Fruit fly (Drosophila melanogaster): ENCODE results near the gene squ.

squ gene

DNA sequence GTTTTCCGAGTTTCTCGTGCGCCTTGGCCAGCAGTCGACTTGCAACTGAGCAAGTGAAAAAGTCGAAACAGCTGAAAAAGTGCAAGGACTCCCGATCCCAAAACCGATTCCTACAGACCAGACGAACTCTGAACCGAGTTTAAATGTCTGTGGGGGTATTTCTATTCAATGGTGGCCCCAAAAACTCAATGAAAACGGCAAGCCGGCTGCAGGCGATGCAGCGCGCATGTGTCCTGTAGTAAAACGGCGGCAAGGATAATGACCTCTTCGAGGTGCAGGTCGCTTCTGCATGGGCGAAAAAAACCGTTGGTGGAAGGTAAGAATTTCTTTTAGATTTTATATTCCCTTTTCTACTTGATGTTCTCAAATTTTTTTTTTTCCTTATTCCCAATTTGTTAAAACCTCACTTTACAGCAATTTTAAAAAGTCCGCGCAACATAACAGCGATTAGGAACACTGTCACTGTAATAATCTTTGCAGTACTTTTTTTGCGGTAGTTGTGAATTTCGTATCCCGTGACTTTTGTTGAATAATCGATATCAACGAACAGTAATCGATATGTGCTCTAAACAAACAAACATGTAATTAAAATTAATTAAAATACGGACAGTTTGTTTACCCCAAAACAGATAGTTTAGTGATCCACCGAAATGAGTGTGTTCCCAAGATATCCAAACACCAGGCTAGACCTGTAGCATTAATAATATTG is 3.0 kb upstream of the squ start, which contains the start of the genes Trpgamma and her:
Gene Trpgamma (minus strand): TSS at position 51 of the 709 bp plus-strand sequence.
Gene her (plus strand): TSS at position 535 of the 709 bp plus-strand sequence.
- TF ChIP-seq psq (optimal IDR thresholded peaks at IDR 0.05) = no peak
- TF ChIP-seq pan (optimal IDR thresholded peaks at IDR 0.05) = no peak
- TF ChIP-seq CG8478 (optimal IDR thresholded peaks at IDR 0.05) = no peak

DNA sequence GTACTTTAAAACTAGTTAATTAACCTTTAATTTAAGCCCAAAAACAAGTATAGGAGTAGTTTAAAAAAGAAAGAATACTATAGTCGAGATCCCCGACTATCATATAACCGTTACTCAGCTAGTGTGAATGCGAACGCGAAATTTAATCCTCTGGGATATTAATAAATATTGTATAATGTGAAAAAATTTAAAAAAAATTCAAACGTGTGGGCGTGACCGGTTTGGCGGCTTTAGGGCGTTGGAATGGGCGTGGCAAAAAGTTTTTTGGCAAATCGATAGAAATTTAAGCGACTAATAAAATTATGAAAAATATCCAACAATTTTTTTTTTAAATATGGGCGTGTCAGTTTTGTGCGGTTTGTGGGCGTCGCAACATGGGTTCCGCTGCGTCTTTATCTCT is 781 bp upstream of the squ start:
- TF ChIP-seq CG8478 (optimal IDR thresholded peaks at IDR 0.05) = no peak
- TF ChIP-seq Dll (optimal IDR thresholded peaks at IDR 0.05) = no peak
- no peak for TF ChIP-seq EcR (GFP tag; optimal IDR thresholded peaks at IDR 0.05)
- TF ChIP-seq psq (optimal IDR thresholded peaks at IDR 0.05) = no peak
- TF ChIP-seq usp (GFP tag; optimal IDR thresholded peaks at IDR 0.05) = no peak
- no peak for TF ChIP-seq pan (optimal IDR thresholded peaks at IDR 0.05)

DNA sequence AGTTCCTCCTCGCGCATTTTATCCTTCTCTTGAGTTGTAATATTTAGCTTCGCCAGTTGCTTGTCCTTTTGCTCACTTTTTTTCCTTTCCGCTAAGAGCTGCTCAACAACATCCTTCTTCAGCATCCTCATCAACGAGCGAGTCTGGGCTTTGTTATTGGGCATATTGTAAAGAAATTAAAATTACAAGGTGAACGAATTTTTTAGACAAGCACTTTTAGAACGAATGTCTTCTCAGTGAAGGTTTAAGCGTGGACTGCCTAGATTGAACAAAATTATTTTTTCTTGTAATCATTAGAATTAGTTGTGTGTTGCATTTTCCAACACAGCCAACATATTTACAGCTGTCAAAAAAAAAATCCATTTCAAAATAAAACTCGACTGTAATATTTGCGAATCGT is 2.3 kb downstream of the squ start, which contains the start of gene CG33552:
Gene CG33552 (plus strand): TSS at position 301 of the 400 bp plus-strand sequence.
- TF ChIP-seq pan (optimal IDR thresholded peaks at IDR 0.05) (no peak), Dll (optimal IDR thresholded peaks at IDR 0.05) (no peak), EcR (GFP tag; optimal IDR thresholded peaks at IDR 0.05) (no peak), CG8478 (optimal IDR thresholded peaks at IDR 0.05) (no peak), psq (optimal IDR thresholded peaks at IDR 0.05) (no peak), usp (GFP tag; optimal IDR thresholded peaks at IDR 0.05) (no peak)

dm6 chr2L:16683958-16684877 is 4.4 kb downstream of the squ start, which contains the start of gene CG31807:
CG31807 (minus strand) TSS chr2L:16684008.
- no peak for TF ChIP-seq Dll (optimal IDR thresholded peaks at IDR 0.05)
- TF ChIP-seq pan (optimal IDR thresholded peaks at IDR 0.05) = no peak
- no peak for TF ChIP-seq CG8478 (optimal IDR thresholded peaks at IDR 0.05)
- no peak for TF ChIP-seq usp (GFP tag; optimal IDR thresholded peaks at IDR 0.05)
- no peak for TF ChIP-seq EcR (GFP tag; optimal IDR thresholded peaks at IDR 0.05)
- TF ChIP-seq psq (optimal IDR thresholded peaks at IDR 0.05) = no peak

- TF ChIP-seq Dll (optimal IDR thresholded peaks at IDR 0.05) = no peak
- TF ChIP-seq EcR (GFP tag; optimal IDR thresholded peaks at IDR 0.05) = peak in 1 of 2 experiments; percentile 65
- no peak for TF ChIP-seq usp (GFP tag; optimal IDR thresholded peaks at IDR 0.05)
- no peak for TF ChIP-seq pan (optimal IDR thresholded peaks at IDR 0.05)
These were observed 5.2 kb downstream of the squ start for dm6 chr2L:16684908-16685611.

- TF ChIP-seq Dll (optimal IDR thresholded peaks at IDR 0.05) (no peak), usp (GFP tag; optimal IDR thresholded peaks at IDR 0.05) (no peak)
These were observed 5.7 kb downstream of the squ start for dm6 chr2L:16685612-16685912.

dm6 chr2L:16686412-16687043 is 6.7 kb downstream of the squ start:
- TF ChIP-seq pan (optimal IDR thresholded peaks at IDR 0.05) (no peak), EcR (GFP tag; optimal IDR thresholded peaks at IDR 0.05) (no peak), psq (optimal IDR thresholded peaks at IDR 0.05) (no peak), CG8478 (optimal IDR thresholded peaks at IDR 0.05) (no peak), usp (GFP tag; optimal IDR thresholded peaks at IDR 0.05) (no peak), Dll (optimal IDR thresholded peaks at IDR 0.05) (no peak)

DNA sequence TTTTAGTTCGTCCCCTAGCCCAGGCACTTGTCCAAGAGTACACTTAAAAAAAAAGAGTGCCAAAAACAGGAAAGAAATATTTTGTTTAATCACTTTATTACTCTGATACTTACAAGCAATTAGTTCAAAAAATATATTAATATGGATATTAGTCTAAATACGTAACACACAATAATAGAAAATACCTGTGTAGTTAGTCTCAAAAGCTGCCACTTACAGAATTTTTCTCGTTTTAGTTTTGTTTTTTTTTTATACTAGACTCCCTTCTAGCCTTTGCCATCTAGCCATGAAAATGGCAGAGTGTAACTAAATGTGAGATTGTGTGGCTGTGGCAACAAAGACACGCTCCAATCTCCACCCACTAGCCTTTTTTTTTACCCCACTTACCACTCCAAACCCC is 8.0 kb downstream of the squ start:
- TF ChIP-seq Dll (optimal IDR thresholded peaks at IDR 0.05) = no peak
- TF ChIP-seq EcR (GFP tag; optimal IDR thresholded peaks at IDR 0.05) = no peak
- TF ChIP-seq CG8478 (optimal IDR thresholded peaks at IDR 0.05) = no peak
- no peak for TF ChIP-seq usp (GFP tag; optimal IDR thresholded peaks at IDR 0.05)
- no peak for TF ChIP-seq psq (optimal IDR thresholded peaks at IDR 0.05)
- no peak for TF ChIP-seq pan (optimal IDR thresholded peaks at IDR 0.05)

DNA sequence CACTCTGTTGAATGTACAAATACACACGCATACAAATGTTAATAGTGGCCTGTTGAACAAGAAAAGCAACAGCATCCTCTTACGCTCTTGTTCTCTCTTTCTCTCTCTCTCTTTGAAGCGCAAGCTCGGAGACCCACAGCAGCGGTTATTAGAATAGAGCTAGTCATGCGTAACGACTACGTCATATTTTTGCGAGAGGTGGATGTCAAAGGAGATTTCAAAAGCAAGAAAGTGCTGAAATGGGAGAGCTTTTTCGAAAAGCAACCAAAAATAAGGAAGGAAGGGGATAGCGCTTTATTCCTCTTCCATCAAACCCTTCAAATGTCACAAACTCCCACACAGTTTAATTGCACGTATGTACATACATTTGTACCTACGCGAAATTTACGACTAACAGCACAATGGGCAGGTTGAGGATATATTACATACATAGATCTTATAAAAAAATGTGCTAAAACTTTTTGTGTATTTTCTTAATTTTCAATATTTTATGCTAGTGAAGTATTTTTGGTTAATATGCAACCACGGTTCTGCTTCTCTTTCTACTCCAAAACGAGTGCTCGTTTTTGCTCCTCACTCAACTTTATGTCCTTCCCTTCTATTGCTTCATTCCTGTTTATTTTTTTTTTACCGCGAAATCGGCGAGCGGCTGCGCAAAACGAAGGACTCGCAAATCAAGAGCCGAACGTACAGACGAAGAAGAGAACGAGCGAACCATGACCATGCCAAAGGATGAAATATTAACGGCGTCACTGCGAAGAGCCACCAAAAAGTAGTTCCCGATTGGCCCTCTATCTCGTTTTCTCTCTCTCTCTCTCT is 10.2 kb downstream of the squ start:
- TF ChIP-seq usp (GFP tag; optimal IDR thresholded peaks at IDR 0.05) (no peak), psq (optimal IDR thresholded peaks at IDR 0.05) (no peak), pan (optimal IDR thresholded peaks at IDR 0.05) (no peak), EcR (GFP tag; optimal IDR thresholded peaks at IDR 0.05) (no peak), Dll (optimal IDR thresholded peaks at IDR 0.05) (no peak), CG8478 (optimal IDR thresholded peaks at IDR 0.05) (no peak)

dm6 chr2L:16690619-16690908 is 10.7 kb downstream of the squ start:
- TF ChIP-seq usp (GFP tag; optimal IDR thresholded peaks at IDR 0.05) = no peak
- no peak for TF ChIP-seq pan (optimal IDR thresholded peaks at IDR 0.05)
- TF ChIP-seq EcR (GFP tag; optimal IDR thresholded peaks at IDR 0.05) = no peak
- TF ChIP-seq Dll (optimal IDR thresholded peaks at IDR 0.05) = no peak
- no peak for TF ChIP-seq CG8478 (optimal IDR thresholded peaks at IDR 0.05)
- no peak for TF ChIP-seq psq (optimal IDR thresholded peaks at IDR 0.05)

dm6 chr2L:16703008-16703510 is 23.2 kb downstream of the squ start:
- TF ChIP-seq usp (GFP tag; optimal IDR thresholded peaks at IDR 0.05) = no peak
- no peak for TF ChIP-seq psq (optimal IDR thresholded peaks at IDR 0.05)
- TF ChIP-seq Dll (optimal IDR thresholded peaks at IDR 0.05) = no peak
- TF ChIP-seq pan (optimal IDR thresholded peaks at IDR 0.05) = no peak
- TF ChIP-seq CG8478 (optimal IDR thresholded peaks at IDR 0.05) = no peak

Measured in whole organism.